Fruit fly (Drosophila melanogaster) whole organism, adult: ENCODE data around the gene Psf2.

ENCODE experiments used
- CG11617 ChIP-seq: fragments of 200-800 bp; sonication (Bioruptor generic); optimal IDR thresholded peaks from 2 replicates; lab custom pipeline; 2017; ENCODE audit warnings: mild to moderate bottlenecking, missing biosample characterization, missing genetic modification reagents, missing genetic modification characterization
- CG12768 ChIP-seq: fragments of 200-800 bp; sonication (Bioruptor generic); optimal IDR thresholded peaks from 2 replicates; lab custom pipeline; 2017; ENCODE audit warnings: missing biosample characterization, missing genetic modification characterization, mild to moderate bottlenecking, moderate library complexity, missing genetic modification reagents
- CG14711 ChIP-seq: fragments of 200-800 bp; sonication (Bioruptor generic); optimal IDR thresholded peaks from 2 replicates; lab custom pipeline; 2018; ENCODE audit warnings: missing biosample characterization, mild to moderate bottlenecking, missing genetic modification characterization, moderate library complexity
- CG1620 ChIP-seq: fragments of 200-800 bp; sonication (Bioruptor generic); optimal IDR thresholded peaks from 2 replicates; lab custom pipeline; 2016; ENCODE audit warnings: missing biosample characterization, missing genetic modification characterization
- CG33017 ChIP-seq: fragments of 200-800 bp; sonication (Bioruptor generic); optimal IDR thresholded peaks from 2 replicates; lab custom pipeline; 2018; ENCODE audit warnings: missing biosample characterization, mild to moderate bottlenecking, missing genetic modification characterization, moderate library complexity
- CG5204 ChIP-seq: fragments of 200-800 bp; sonication (Bioruptor generic); optimal IDR thresholded peaks from 2 replicates; lab custom pipeline; 2016; ENCODE audit warnings: missing biosample characterization, missing genetic modification characterization
- CG7045 ChIP-seq: fragments of 200-800 bp; sonication (Bioruptor generic); optimal IDR thresholded peaks from 2 replicates; lab custom pipeline; 2017; ENCODE audit warnings: missing biosample characterization, mild to moderate bottlenecking, missing genetic modification characterization
- CG7101 ChIP-seq: fragments of 200-800 bp; sonication (Bioruptor generic); optimal IDR thresholded peaks from 2 replicates; lab custom pipeline; 2018; ENCODE audit warnings: missing biosample characterization, mild to moderate bottlenecking, missing genetic modification characterization, moderate library complexity
- Clk ChIP-seq: fragments of 200-800 bp; sonication (Bioruptor generic); optimal IDR thresholded peaks from 2 replicates; lab custom pipeline; 2017; ENCODE audit warnings: missing biosample characterization, missing genetic modification characterization
- Crg-1 ChIP-seq: fragments of 200-800 bp; sonication (Bioruptor generic); optimal IDR thresholded peaks from 2 replicates; lab custom pipeline; 2016; ENCODE audit warnings: missing biosample characterization, missing genetic modification characterization
- Hr96 ChIP-seq: fragments of 200-800 bp; sonication (Bioruptor generic); optimal IDR thresholded peaks from 2 replicates; lab custom pipeline; 2016; ENCODE audit warnings: missing biosample characterization, missing genetic modification characterization
- Mnt ChIP-seq: fragments of 200-800 bp; sonication (Bioruptor generic); optimal IDR thresholded peaks from 2 replicates; lab custom pipeline; 2016; ENCODE audit warnings: missing biosample characterization, mild to moderate bottlenecking, missing genetic modification characterization
- bab1 ChIP-seq: fragments of 200-800 bp; sonication (Bioruptor generic); optimal IDR thresholded peaks from 3 replicates; lab custom pipeline; 2019; ENCODE audit warnings: missing biosample characterization, mild to moderate bottlenecking, missing genetic modification characterization, moderate library complexity
- cic ChIP-seq: fragments of 200-800 bp; sonication (Bioruptor generic); optimal IDR thresholded peaks from 2 replicates; lab custom pipeline; 2017; ENCODE audit warnings: missing biosample characterization, mild to moderate bottlenecking, missing genetic modification characterization, moderate library complexity
- cnc ChIP-seq, 2 experiments: fragments of >200 bp; optimal IDR thresholded peaks; 2 replicates each; lab custom pipeline; 2017
- kay ChIP-seq: fragments of 200-800 bp; sonication (Bioruptor generic); peaks from one replicate; lab custom pipeline; 2016; ENCODE audit warnings: missing biosample characterization, missing genetic modification characterization, borderline replicate concordance
- ovo ChIP-seq: fragments of 200-800 bp; sonication (Bioruptor generic); optimal IDR thresholded peaks from 2 replicates; lab custom pipeline; 2016; ENCODE audit warnings: missing biosample characterization, missing genetic modification characterization
- pad ChIP-seq: fragments of 200-800 bp; sonication (Bioruptor generic); optimal IDR thresholded peaks from 3 replicates; lab custom pipeline; 2017; ENCODE audit warnings: missing biosample characterization, missing genetic modification characterization, mild to moderate bottlenecking, moderate library complexity, missing genetic modification reagents
- tj ChIP-seq: fragments of 200-800 bp; sonication (Bioruptor generic); optimal IDR thresholded peaks from 3 replicates; lab custom pipeline; 2017; ENCODE audit warnings: missing biosample characterization, mild to moderate bottlenecking, missing genetic modification characterization, moderate library complexity

The Psf2 gene

DNA sequence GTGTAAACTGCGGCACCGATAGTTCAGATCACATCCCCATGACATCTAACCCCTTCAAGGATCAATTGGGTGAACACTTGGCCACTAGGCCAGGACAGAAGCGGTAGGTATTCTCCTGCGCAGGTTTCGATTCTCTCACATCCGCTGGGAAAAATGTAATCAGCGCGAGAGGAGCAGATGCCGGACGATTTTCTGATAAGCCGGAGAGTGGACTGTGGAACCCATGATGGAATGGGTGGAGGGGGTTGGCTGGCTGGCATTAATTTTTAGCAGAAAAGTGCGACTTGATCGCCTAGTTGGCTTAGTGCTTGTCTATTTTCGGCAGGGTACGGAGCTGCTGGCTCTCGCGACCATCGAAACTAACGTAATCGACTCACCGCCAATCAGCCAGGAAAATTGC is 871 bp upstream of the Psf2 start, which contains the start of gene Tps1:
Gene Tps1 (plus strand): TSS at position 301 of the 400 bp plus-strand sequence.
- TF ChIP-seq kay (GFP tag; lab: Kevin White, UChicago) (no peak), pad (no peak), cnc (optimal IDR thresholded peaks at IDR 0.05; lab: Kevin White, UChicago) (no peak), ovo (GFP tag; lab: Kevin White, UChicago) (no peak), CG7045 (no peak), CG12768 (GFP tag; lab: Kevin White, UChicago) (no peak), CG1620 (no peak), CG14711 (no peak), cic (no peak)

DNA sequence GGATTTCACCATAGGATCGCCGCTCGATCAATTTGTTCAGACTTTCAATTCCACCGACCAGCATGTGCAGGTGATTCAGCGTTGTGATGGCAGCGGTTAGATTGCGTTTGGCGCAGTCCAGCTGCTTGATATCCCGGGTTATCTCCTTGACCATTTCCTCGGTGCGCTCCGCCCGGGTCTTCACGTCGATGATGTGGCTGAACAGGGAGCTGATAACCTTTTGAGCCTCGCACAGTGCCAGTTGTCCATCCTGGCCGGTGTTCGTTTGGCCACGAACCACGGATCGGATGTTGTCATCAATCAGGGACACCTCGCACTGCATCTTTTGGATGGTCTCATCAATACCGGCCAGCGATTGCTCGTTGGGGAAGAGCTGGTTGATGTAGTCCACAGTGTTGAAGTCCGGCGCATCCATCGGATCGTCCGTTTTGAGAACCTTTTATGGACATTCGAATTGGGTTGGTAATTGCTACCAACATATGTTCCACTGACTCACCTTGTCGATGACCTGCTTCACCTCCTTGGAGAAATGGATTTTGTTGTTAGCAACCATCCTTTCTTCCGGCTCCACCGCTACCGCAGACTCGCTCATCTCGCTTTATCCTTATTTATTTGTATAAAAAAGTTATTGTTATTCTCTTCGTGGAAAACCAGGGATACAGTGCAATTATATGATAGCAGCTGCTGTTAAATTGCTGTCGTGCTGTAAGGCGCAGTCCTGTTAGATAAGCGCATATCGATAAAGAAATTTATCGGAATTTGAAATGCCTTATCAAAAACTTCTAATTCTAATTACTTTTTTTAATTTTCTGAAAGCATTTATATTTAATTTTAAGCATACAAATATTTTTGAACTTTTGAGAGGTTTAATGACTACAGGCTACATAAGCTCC is 1.5 kb downstream of the Psf2 start, which contains the start of gene Vps53:
Gene Vps53 (minus strand): TSS at position 676 of the 893 bp plus-strand sequence.
- TF ChIP-seq CG7101 (tag; lab: Kevin White, UChicago) (no peak), Crg-1 (GFP tag; lab: Kevin White, UChicago) (no peak), tj (GFP tag; lab: Kevin White, UChicago) (no peak), Hr96 (GFP tag; lab: Kevin White, UChicago) (no peak), CG12768 (GFP tag; lab: Kevin White, UChicago) (no peak), CG1620 (no peak), Clk (GFP tag; lab: Kevin White, UChicago) (no peak), CG7045 (no peak), pad (no peak), CG33017 (tag; lab: Kevin White, UChicago) (no peak), CG5204 (GFP tag; lab: Kevin White, UChicago) (no peak)

DNA sequence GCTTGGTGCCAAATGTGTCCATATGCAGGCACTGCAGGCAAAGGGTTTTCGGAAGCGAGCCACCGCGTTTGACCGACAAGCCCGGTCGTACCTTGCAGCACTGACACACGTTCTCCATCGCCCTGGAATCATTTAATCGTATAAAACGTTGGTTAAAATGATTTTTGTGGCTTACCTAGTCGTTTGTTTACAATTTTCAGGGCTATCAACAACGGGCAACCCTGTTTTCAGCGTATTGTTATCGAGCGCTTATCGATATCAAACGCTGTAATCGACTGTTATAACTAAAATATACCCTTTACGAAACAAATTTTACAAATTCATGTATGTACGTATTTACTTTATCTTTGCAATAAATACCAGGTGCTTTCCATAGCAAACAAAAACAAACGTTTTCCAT is 4.6 kb downstream of the Psf2 start, which contains the start of gene CG17612:
Gene CG17612 (minus strand): TSS at position 214 of the 400 bp plus-strand sequence.
- TF ChIP-seq CG14711 (peak; percentile 98), CG5204 (GFP tag; lab: Kevin White, UChicago) (no peak)

DNA sequence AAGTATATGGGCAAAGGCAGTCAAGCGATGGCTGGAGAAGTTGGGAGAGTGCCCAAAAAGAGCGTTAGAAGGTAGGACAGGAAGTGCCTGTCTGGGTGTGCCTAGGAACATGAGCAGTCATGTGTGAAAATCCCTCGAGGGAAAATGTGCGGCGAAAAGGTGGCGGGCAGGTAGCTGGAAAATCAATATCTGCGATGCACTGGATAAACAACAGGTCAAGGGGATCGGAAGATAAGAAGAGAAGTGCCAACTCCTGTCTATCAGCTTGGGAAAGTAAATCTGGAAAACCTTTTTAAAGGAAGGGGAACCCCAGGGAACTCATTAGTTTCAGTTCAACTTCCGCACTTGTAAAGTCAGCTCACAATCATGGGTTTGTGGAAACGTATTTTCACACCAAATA is 8.8 kb downstream of the Psf2 start:
- TF ChIP-seq pad: no peak
- no peak for TF ChIP-seq CG33017 (tag; lab: Kevin White, UChicago)
- no peak for TF ChIP-seq Hr96 (GFP tag; lab: Kevin White, UChicago)
- no peak for TF ChIP-seq bab1 (GFP tag; lab: Kevin White, UChicago)
- no peak for TF ChIP-seq Crg-1 (GFP tag; lab: Kevin White, UChicago)
- no peak for TF ChIP-seq CG12768 (GFP tag; lab: Kevin White, UChicago)
- TF ChIP-seq cnc (optimal IDR thresholded peaks at IDR 0.05; lab: Kevin White, UChicago): no peak
- no peak for TF ChIP-seq Mnt
- TF ChIP-seq kay (GFP tag; lab: Kevin White, UChicago): no peak
- TF ChIP-seq CG7045: no peak

DNA sequence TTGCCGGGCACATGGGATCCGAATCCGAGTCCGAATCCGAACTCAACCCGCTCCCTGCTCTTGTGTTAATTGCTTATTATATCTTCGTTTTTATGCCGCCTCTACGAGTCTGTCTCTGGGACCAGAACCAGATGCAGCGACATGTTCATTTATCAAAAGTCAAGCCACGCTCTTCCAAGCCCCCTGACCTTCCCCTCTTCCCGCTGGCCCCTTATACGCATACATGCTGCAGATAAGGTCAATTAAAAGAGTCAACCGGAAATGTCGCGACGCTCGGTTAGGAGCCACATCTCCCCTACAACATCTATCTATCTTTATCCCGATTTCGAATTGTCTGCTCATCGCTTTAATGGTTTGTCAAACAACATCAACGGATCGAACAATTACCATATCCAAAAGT is 9.4 kb downstream of the Psf2 start:
- TF ChIP-seq CG11617 (GFP tag; lab: Kevin White, UChicago) (no peak), CG14711 (no peak), CG5204 (GFP tag; lab: Kevin White, UChicago) (no peak), CG33017 (tag; lab: Kevin White, UChicago) (no peak), Crg-1 (GFP tag; lab: Kevin White, UChicago) (no peak)

DNA sequence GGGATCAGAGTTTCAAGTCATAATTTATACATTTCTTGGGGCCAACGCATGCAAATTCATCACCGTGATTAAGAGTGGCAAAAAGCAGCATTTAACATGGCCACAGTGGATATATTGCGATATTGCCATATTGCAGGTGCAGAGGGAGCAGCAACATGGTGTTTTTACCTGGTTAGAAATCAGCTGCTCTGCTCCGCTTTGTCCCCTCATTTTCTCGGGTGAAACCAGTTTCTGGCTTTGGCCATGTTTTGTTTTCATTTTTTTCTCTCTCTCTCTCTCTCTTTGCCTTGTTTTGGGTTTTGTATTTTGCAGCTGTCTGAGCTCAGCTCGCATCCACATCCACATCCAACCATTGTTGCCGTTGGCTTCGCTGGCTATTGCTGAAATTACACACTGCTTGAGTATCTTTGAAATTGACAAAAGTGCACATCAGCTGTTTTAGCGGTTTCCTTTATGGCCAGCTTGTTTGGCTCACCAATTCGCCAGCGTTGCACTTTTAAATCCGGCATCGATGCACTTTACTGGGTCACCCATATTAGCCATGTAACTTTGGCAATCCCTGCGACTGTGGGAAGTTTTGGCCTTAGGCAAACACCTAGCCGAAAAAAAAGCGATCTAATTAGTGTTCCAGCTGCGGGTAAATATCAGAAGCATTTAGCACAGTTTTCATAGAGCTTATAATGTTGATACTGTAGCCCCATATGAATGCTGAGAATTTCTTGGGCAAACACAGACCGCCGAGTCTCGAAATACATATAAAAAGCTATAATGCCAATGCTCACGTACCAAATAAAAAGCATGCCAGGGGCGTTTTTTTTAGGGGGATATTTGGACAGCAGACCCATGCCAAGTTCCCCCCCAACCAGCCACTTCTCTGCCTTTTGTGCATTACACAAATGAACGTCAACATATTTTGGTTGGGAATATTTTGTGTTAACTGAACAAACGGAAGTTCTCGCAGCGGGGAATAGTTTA is 11.8 kb downstream of the Psf2 start:
- peak; percentile 98 for TF ChIP-seq tj (GFP tag; lab: Kevin White, UChicago)
- no peak for TF ChIP-seq CG1620

DNA sequence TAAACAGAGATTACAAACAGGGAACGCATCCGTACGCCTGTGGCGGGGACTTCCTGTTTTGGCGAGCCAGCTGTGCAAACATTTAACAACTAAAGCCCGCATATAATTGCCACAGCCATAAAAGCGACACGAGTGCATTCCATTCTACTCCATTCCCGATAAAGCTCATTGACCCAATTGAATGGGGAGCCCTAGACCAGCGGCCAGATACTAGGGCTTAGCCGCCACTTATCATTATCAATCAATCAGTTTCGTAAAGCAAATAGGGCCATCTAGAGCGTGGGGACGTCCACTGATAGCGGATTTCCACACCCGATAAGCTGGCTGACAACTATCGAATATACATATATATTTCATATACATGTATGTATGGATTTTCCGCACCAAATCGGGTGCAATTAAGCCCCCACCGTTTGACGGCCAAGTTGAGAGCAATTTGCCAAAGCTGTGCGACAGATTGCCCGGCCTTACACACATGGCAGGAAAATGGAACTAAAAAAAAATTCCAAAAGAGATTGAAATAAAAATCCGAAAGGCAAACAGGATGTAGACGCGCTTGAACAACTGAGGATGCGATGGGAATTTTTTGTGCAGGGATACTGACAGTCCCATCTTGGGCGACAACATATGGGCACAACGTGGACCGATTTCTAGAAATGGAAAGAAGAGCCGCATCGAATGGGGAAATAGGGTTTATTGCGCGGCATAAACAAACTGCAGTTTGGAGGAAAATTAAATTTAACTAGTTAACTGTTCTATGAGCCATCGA is 14.2 kb downstream of the Psf2 start:
- TF ChIP-seq CG14711 (no peak), ovo (GFP tag; lab: Kevin White, UChicago) (no peak), Clk (GFP tag; lab: Kevin White, UChicago) (no peak), tj (GFP tag; lab: Kevin White, UChicago) (no peak), CG1620 (no peak)
